Worm (Caenorhabditis elegans): ENCODE results near the gene srh-284.

Gene srh-284

DNA sequence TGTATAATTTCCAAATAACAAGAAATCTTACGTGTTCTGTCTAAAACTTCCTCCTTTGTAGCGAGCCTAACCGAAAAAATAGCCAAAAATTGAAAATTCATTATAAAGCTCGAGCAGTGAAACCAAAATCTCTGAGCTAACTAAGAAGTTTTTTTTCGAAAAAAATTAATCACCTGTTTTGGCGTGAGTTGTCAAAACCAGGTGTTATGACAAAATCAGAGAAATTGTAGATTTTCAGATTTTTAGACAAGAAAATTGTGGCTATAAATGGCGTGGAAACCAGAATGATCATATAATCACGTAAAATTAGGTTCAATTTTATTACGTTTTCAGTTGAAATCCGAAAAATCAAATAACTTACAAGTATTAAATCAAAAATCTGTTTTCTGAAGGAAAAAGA lies 5.8 kb downstream of the srh-284 start, which contains the start of gene sre-21:
Gene sre-21, minus strand, starts transcription at position 101 of the 400 bp plus-strand sequence.
- no peak for TF ChIP-seq jun-1 (tag; optimal IDR thresholded peaks at IDR 0.05)
- no peak for TF ChIP-seq ztf-11 (tag; optimal IDR thresholded peaks at IDR 0.05)
- TF ChIP-seq efl-3 (GFP tag; optimal IDR thresholded peaks at IDR 0.05), result no peak
- TF ChIP-seq aly-2 (tag; optimal IDR thresholded peaks at IDR 0.05), result no peak
- no peak for TF ChIP-seq nhr-47 (tag; optimal IDR thresholded peaks at IDR 0.05)
- TF ChIP-seq blmp-1 (tag; optimal IDR thresholded peaks at IDR 0.05), result no peak
- TF ChIP-seq lsy-2 (tag; optimal IDR thresholded peaks at IDR 0.05), result no peak
- no peak for TF ChIP-seq fkh-10 (GFP tag; optimal IDR thresholded peaks at IDR 0.05)
- TF ChIP-seq pag-3 (tag; optimal IDR thresholded peaks at IDR 0.05; ENCODE audit: borderline replicate concordance, insufficient read depth), result no peak
- no peak for TF ChIP-seq xbp-1 (tag; optimal IDR thresholded peaks at IDR 0.05)
- TF ChIP-seq efl-1 (optimal IDR thresholded peaks at IDR 0.05), result no peak
- TF ChIP-seq efl-1 (GFP tag; optimal IDR thresholded peaks at IDR 0.05 in 1 of 2), result no peak
- TF ChIP-seq ceh-63 (GFP tag; optimal IDR thresholded peaks at IDR 0.05), result no peak
- no peak for TF ChIP-seq nhr-71 (tag; optimal IDR thresholded peaks at IDR 0.05)

DNA sequence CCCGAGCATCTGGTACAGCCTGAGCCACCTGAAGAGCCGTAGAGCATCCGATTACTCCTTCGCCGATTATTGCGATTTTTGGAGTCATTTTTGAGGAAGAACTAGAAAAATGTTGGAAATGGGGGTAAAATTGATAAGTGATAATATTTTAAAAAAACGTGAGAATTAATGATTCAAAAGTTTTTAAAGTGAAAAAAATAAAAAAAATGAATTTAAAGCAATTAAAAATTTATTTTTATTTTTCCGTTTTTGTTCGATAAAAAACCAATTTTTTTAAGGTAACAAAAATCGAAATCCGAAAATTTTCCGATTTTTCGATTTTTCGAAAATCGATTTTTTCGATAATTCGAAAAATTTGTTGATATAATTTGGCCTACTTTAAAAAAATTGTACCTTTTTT lies 9.8 kb downstream of the srh-284 start, which contains the start of gene ddo-1:
Gene ddo-1, minus strand, starts transcription at position 101 of the 400 bp plus-strand sequence.
- TF ChIP-seq nhr-47 (tag; optimal IDR thresholded peaks at IDR 0.05) (no peak), zag-1 (tag; optimal IDR thresholded peaks at IDR 0.05) (no peak)

- TF ChIP-seq blmp-1 (tag; optimal IDR thresholded peaks at IDR 0.05) (no peak), swsn-7 (tag; optimal IDR thresholded peaks at IDR 0.05) (no peak), mdl-1 (tag; optimal IDR thresholded peaks at IDR 0.05) (no peak), jun-1 (tag; optimal IDR thresholded peaks at IDR 0.05) (no peak)
These were observed 10.3 kb downstream of the srh-284 start, which contains the start of gene C47A10.12 for ce11 chrV:17777624-17778023. C47A10.12 (plus strand) TSS chrV:17777924.

DNA sequence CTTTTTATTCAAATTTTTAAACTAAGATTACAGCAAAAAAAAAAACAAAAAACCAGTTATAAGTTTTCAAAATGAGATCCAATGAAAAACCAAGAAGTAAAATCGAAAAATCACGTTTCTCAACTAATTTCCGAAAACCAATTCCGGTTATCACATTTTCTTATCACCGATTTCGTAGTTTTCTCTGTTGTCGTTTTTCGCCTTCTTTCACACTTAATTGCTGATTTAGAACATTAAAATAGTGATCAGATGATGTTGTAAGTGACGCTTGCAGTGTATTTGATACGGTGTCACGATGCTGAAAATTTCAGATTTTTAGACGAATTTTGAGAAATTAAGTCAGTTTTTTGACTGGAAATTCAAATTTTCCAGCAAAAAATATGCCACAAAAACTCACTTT lies 12.9 kb downstream of the srh-284 start:
- TF ChIP-seq tbx-2 (tag; optimal IDR thresholded peaks at IDR 0.05) (no peak), unc-86 (tag; optimal IDR thresholded peaks at IDR 0.05) (no peak), lin-35 (GFP tag; optimal IDR thresholded peaks at IDR 0.05) (peak in 1 of 2 experiments; percentile 25), ceh-63 (GFP tag; optimal IDR thresholded peaks at IDR 0.05) (no peak), pag-3 (tag; optimal IDR thresholded peaks at IDR 0.05; ENCODE audit: borderline replicate concordance, insufficient read depth) (no peak), mdl-1 (tag; optimal IDR thresholded peaks at IDR 0.05) (no peak), nhr-47 (tag; optimal IDR thresholded peaks at IDR 0.05) (no peak), hlh-4 (tag; optimal IDR thresholded peaks at IDR 0.05) (no peak), egl-27 (tag; optimal IDR thresholded peaks at IDR 0.05) (no peak), blmp-1 (tag; optimal IDR thresholded peaks at IDR 0.05) (peak; percentile 40), ama-1 (optimal IDR thresholded peaks at IDR 0.05) (no peak), nhr-20 (tag; optimal IDR thresholded peaks at IDR 0.05) (no peak), fkh-4 (tag; optimal IDR thresholded peaks at IDR 0.05; ENCODE audit: borderline replicate concordance) (no peak), lin-39 (tag; optimal IDR thresholded peaks at IDR 0.05) (no peak), efl-1 (optimal IDR thresholded peaks at IDR 0.05) (no peak), efl-1 (GFP tag; optimal IDR thresholded peaks at IDR 0.05 in 1 of 2) (peak in 1 of 2 experiments; percentile 11), snpc-4 (tag; optimal IDR thresholded peaks at IDR 0.05) (no peak), sptf-1 (tag; optimal IDR thresholded peaks at IDR 0.05) (no peak), nhr-76 (tag; optimal IDR thresholded peaks at IDR 0.05) (no peak), jun-1 (tag; optimal IDR thresholded peaks at IDR 0.05) (no peak), aly-2 (tag; optimal IDR thresholded peaks at IDR 0.05) (no peak), unc-62 (GFP tag; optimal IDR thresholded peaks at IDR 0.05) (no peak), lin-15B (tag; optimal IDR thresholded peaks at IDR 0.05) (no peak), irx-1 (tag; optimal IDR thresholded peaks at IDR 0.05) (no peak), alr-1 (tag; optimal IDR thresholded peaks at IDR 0.05; ENCODE audit: borderline replicate concordance) (no peak), zag-1 (tag; optimal IDR thresholded peaks at IDR 0.05) (no peak), unc-30 (tag; optimal IDR thresholded peaks at IDR 0.05) (no peak), nhr-19 (GFP tag; conservative IDR thresholded peaks at IDR 0.05) (no peak), elt-2 (tag; optimal IDR thresholded peaks at IDR 0.05) (peak; percentile 17), zip-4 (GFP tag; optimal IDR thresholded peaks at IDR 0.05) (no peak)

All from whole organism, L1 larva.